Fruit fly (Drosophila melanogaster) whole organism, embryonic: ENCODE data around the gene Cad99C.

Experiments used
- Adf1 ChIP-seq: fragments of 200-800 bp; sonication (Bioruptor generic); IDR thresholded peaks from 2 replicates; pipeline ENCODE4 v1.3.6; 2022; ENCODE audit warnings: missing biosample characterization, missing genetic modification characterization
- Awh ChIP-seq: fragments of 200-800 bp; sonication (Bioruptor generic); IDR thresholded peaks from 2 replicates; pipeline ENCODE4, ENCODE4 v1.3.6; 2022; ENCODE audit warnings: missing biosample characterization, missing genetic modification characterization
- BEAF-32 ChIP-seq: fragments of 200-800 bp; sonication (Bioruptor generic); optimal IDR thresholded peaks from 3 replicates; lab custom pipeline; 2017; ENCODE audit warnings: missing biosample characterization, missing genetic modification characterization, mild to moderate bottlenecking, moderate library complexity, missing genetic modification reagents
- C15 ChIP-seq: fragments of 200-800 bp; sonication (Bioruptor generic); IDR thresholded peaks from 3 replicates; pipeline ENCODE4 v1.3.6; 2022; ENCODE audit warnings: missing biosample characterization, missing genetic modification characterization
- CG10209 ChIP-seq: fragments of 200-800 bp; sonication (Bioruptor generic); optimal IDR thresholded peaks from 3 replicates; lab custom pipeline; 2017; ENCODE audit warnings: missing biosample characterization, mild to moderate bottlenecking, missing genetic modification characterization, missing genetic modification reagents
- CG10274 ChIP-seq: fragments of 200-800 bp; sonication (Bioruptor generic); optimal IDR thresholded peaks from 3 replicates; lab custom pipeline; 2017; ENCODE audit warnings: missing biosample characterization, mild to moderate bottlenecking, missing genetic modification characterization
- CG12104 ChIP-seq: fragments of 200-800 bp; sonication (Bioruptor generic); optimal IDR thresholded peaks from 3 replicates; lab custom pipeline; 2016; ENCODE audit warnings: missing biosample characterization, missing genetic modification characterization
- CG12155 ChIP-seq: fragments of 200-800 bp; sonication (Bioruptor generic); optimal IDR thresholded peaks from 3 replicates; lab custom pipeline; 2016; ENCODE audit warnings: missing biosample characterization, missing genetic modification characterization
- CG12219 ChIP-seq: fragments of 200-800 bp; sonication (Bioruptor generic); optimal IDR thresholded peaks from 3 replicates; lab custom pipeline; 2018; ENCODE audit warnings: missing biosample characterization, mild to moderate bottlenecking, missing genetic modification characterization
- CG13424 ChIP-seq: fragments of 200-800 bp; sonication (Bioruptor generic); optimal IDR thresholded peaks from 2 replicates; lab custom pipeline; 2019; ENCODE audit warnings: missing biosample characterization, mild to moderate bottlenecking, missing genetic modification characterization, moderate library complexity
- CG14667 ChIP-seq: fragments of 200-800 bp; sonication (Bioruptor generic); IDR thresholded peaks from 2 replicates; pipeline ENCODE4 v1.3.6; 2022; ENCODE audit warnings: missing biosample characterization, missing genetic modification characterization
- CG1602 ChIP-seq: fragments of 200-800 bp; sonication (Bioruptor generic); optimal IDR thresholded peaks from 3 replicates; lab custom pipeline; 2016; ENCODE audit warnings: missing biosample characterization, missing genetic modification characterization
- CG18476 ChIP-seq: fragments of 200-800 bp; sonication (Bioruptor generic); optimal IDR thresholded peaks from 2 replicates; lab custom pipeline; 2016; ENCODE audit warnings: missing biosample characterization, mild to moderate bottlenecking, missing genetic modification characterization
- CG3407 ChIP-seq: fragments of 200-800 bp; sonication (Bioruptor generic); optimal IDR thresholded peaks from 2 replicates; lab custom pipeline; 2018; ENCODE audit warnings: missing biosample characterization, mild to moderate bottlenecking, missing genetic modification characterization
- CG4404 ChIP-seq: fragments of 200-800 bp; sonication (Bioruptor generic); IDR thresholded peaks from 2 replicates; pipeline ENCODE4 v1.3.6; 2022; ENCODE audit warnings: missing biosample characterization, missing genetic modification characterization
- CG6689 ChIP-seq: fragments of 200-800 bp; sonication (Bioruptor generic); IDR thresholded peaks from 2 replicates; pipeline ENCODE4 v1.3.6; 2022; ENCODE audit warnings: missing biosample characterization, missing genetic modification characterization
- CG6765 ChIP-seq: fragments of 200-800 bp; sonication (Bioruptor generic); optimal IDR thresholded peaks from 3 replicates; lab custom pipeline; 2017; ENCODE audit warnings: missing biosample characterization, mild to moderate bottlenecking, missing genetic modification characterization
- CG8290 ChIP-seq, 3 experiments: fragments of 200-800 bp; sonication (Bioruptor generic); optimal IDR thresholded peaks; 2 replicates each; lab custom pipeline; 2016 to 2019; ENCODE audit warnings: missing biosample characterization in 3 of 3, missing genetic modification characterization in 3 of 3, mild to moderate bottlenecking in 2 of 3, moderate library complexity in 1 of 3
- CG8359 ChIP-seq: fragments of 200-800 bp; sonication (Bioruptor generic); optimal IDR thresholded peaks from 2 replicates; lab custom pipeline; 2017; ENCODE audit warnings: missing biosample characterization, mild to moderate bottlenecking, missing genetic modification characterization, borderline replicate concordance
- CG8478 ChIP-seq: fragments of >200 bp; optimal IDR thresholded peaks from 2 replicates; lab custom pipeline; 2018
- CG8765 ChIP-seq: fragments of 200-800 bp; sonication (Bioruptor generic); IDR thresholded peaks from 2 replicates; pipeline ENCODE4 v1.3.6; 2022; ENCODE audit warnings: missing biosample characterization, missing genetic modification characterization
- CrebB ChIP-seq: fragments of 200-800 bp; sonication (Bioruptor generic); optimal IDR thresholded peaks from 3 replicates; lab custom pipeline; 2018; ENCODE audit warnings: missing biosample characterization, mild to moderate bottlenecking, missing genetic modification characterization
- D ChIP-seq, 2 experiments: fragments of 200-800 bp in 1 of 2; fragments of >200 bp in 1 of 2; sonication (Bioruptor generic) in 1 of 2; optimal IDR thresholded peaks; 2 replicates in 1 of 2; 3 replicates in 1 of 2; lab custom pipeline; 2017; ENCODE audit warnings: mild to moderate bottlenecking in 1 of 2, missing biosample characterization in 1 of 2, missing genetic modification characterization in 1 of 2, missing genetic modification reagents in 1 of 2
- Deaf1 ChIP-seq: fragments of 200-800 bp; optimal IDR thresholded peaks from 3 replicates; lab custom pipeline; 2019; ENCODE audit warnings: missing biosample characterization, mild to moderate bottlenecking, missing genetic modification characterization, moderate library complexity
- Doc2 ChIP-seq: fragments of 200-800 bp; sonication (Bioruptor generic); IDR thresholded peaks from 2 replicates; pipeline ENCODE4 v1.3.6; 2022; ENCODE audit warnings: missing biosample characterization, missing genetic modification characterization
- ERR ChIP-seq: fragments of 200-800 bp; sonication (Bioruptor generic); optimal IDR thresholded peaks from 2 replicates; lab custom pipeline; 2016; ENCODE audit warnings: missing biosample characterization, missing genetic modification characterization
- Fer2 ChIP-seq: fragments of 200-800 bp; sonication (Bioruptor generic); optimal IDR thresholded peaks from 2 replicates; lab custom pipeline; 2018; ENCODE audit warnings: missing biosample characterization, mild to moderate bottlenecking, missing genetic modification characterization, moderate library complexity
- Gsc ChIP-seq: fragments of 200-800 bp; sonication (Bioruptor generic); IDR thresholded peaks from 2 replicates; pipeline ENCODE4 v1.3.6; 2022; ENCODE audit warnings: missing biosample characterization, missing genetic modification characterization
- HLH4C ChIP-seq: fragments of 200-800 bp; sonication (Bioruptor generic); IDR thresholded peaks from 3 replicates; pipeline ENCODE4 v1.3.6; 2022; ENCODE audit warnings: missing biosample characterization, missing genetic modification characterization; ENCODE audit not compliant: partially characterized antibody
- Hr39 ChIP-seq: fragments of >200 bp; optimal IDR thresholded peaks from 2 replicates; lab custom pipeline; 2017
- MBD-R2 ChIP-seq: fragments of 200-800 bp; sonication (Bioruptor generic); IDR thresholded peaks from 2 replicates; pipeline ENCODE4 v1.3.6; 2022; ENCODE audit warnings: missing biosample characterization, missing genetic modification characterization
- Opbp ChIP-seq: fragments of 200-800 bp; sonication (Bioruptor generic); IDR thresholded peaks from 3 replicates; pipeline ENCODE4 v1.3.6; 2022; ENCODE audit warnings: missing biosample characterization, missing genetic modification characterization; ENCODE audit not compliant: partially characterized antibody
- Pdp1 ChIP-seq, 2 experiments: fragments of 200-800 bp; sonication (Bioruptor generic); optimal IDR thresholded peaks; 3 replicates each; lab custom pipeline; 2016; ENCODE audit warnings: missing biosample characterization in 2 of 2, missing genetic modification characterization in 2 of 2, mild to moderate bottlenecking in 1 of 2, moderate library complexity in 1 of 2
- Ptx1 ChIP-seq: fragments of 200-800 bp; sonication (Bioruptor generic); IDR thresholded peaks from 2 replicates; pipeline ENCODE4 v1.3.6; 2022; ENCODE audit warnings: missing biosample characterization, missing genetic modification characterization
- Stat92E ChIP-seq, 3 experiments: fragments of >200 bp in 2 of 3; fragments of 200-800 bp in 1 of 3; sonication (Bioruptor generic) in 1 of 3; optimal IDR thresholded peaks; 2 replicates each; lab custom pipeline; 2017 to 2019; ENCODE audit warnings: missing biosample characterization in 3 of 3, missing genetic modification characterization in 3 of 3, mild to moderate bottlenecking in 1 of 3, moderate library complexity in 1 of 3
- TFAM ChIP-seq: fragments of 200-800 bp; sonication (Bioruptor generic); optimal IDR thresholded peaks from 2 replicates; lab custom pipeline; 2017; ENCODE audit warnings: missing biosample characterization, missing genetic modification characterization, inconsistent platforms
- az2 ChIP-seq: fragments of 200-800 bp; sonication (Bioruptor generic); optimal IDR thresholded peaks from 3 replicates; lab custom pipeline; 2016; ENCODE audit warnings: missing biosample characterization, missing genetic modification characterization
- cato ChIP-seq: fragments of 200-800 bp; sonication (Bioruptor generic); optimal IDR thresholded peaks from 2 replicates; lab custom pipeline; 2016; ENCODE audit warnings: missing biosample characterization, missing genetic modification characterization, borderline replicate concordance
- dysf ChIP-seq: fragments of 200-800 bp; sonication (Bioruptor generic); IDR thresholded peaks from 3 replicates; pipeline ENCODE4 v1.3.6; 2022; ENCODE audit warnings: missing biosample characterization, missing genetic modification characterization
- gcm ChIP-seq: fragments of 200-800 bp; sonication (Bioruptor generic); optimal IDR thresholded peaks from 2 replicates; lab custom pipeline; 2019; ENCODE audit warnings: missing biosample characterization, mild to moderate bottlenecking, missing genetic modification characterization, moderate library complexity
- hbn ChIP-seq: fragments of 200-800 bp; sonication (Bioruptor generic); IDR thresholded peaks from 2 replicates; pipeline ENCODE4 v1.3.6; 2022; ENCODE audit warnings: missing biosample characterization, missing genetic modification characterization; ENCODE audit not compliant: partially characterized antibody
- jing ChIP-seq: fragments of 200-800 bp; sonication (Bioruptor generic); optimal IDR thresholded peaks from 2 replicates; lab custom pipeline; 2018; ENCODE audit warnings: missing biosample characterization, mild to moderate bottlenecking, missing genetic modification characterization
- ken ChIP-seq: fragments of 200-800 bp; sonication (Bioruptor generic); IDR thresholded peaks from 3 replicates; pipeline ENCODE4 v1.3.6; 2022; ENCODE audit warnings: missing biosample characterization, missing genetic modification characterization
- lola ChIP-seq, 3 experiments: fragments of >200 bp in 2 of 3; fragments of 200-800 bp in 1 of 3; sonication (Bioruptor generic) in 1 of 3; optimal IDR thresholded peaks; 2 replicates each; lab custom pipeline; 2017 to 2019; ENCODE audit warnings: missing biosample characterization in 3 of 3, missing genetic modification characterization in 3 of 3, mild to moderate bottlenecking in 1 of 3, moderate library complexity in 1 of 3
- nerfin-2 ChIP-seq: fragments of 200-800 bp; sonication (Bioruptor generic); IDR thresholded peaks from 2 replicates; pipeline ENCODE4 v1.3.6; 2022; ENCODE audit warnings: missing biosample characterization, missing genetic modification characterization; ENCODE audit not compliant: partially characterized antibody
- org-1 ChIP-seq: fragments of 200-800 bp; sonication (Bioruptor generic); optimal IDR thresholded peaks from 2 replicates; lab custom pipeline; 2017; ENCODE audit warnings: missing biosample characterization, missing genetic modification characterization
- ro ChIP-seq: fragments of 200-800 bp; sonication (Bioruptor generic); IDR thresholded peaks from 2 replicates; pipeline ENCODE4 v1.3.6; 2022; ENCODE audit warnings: missing biosample characterization, missing genetic modification characterization
- sens ChIP-seq: fragments of 200-800 bp; sonication (Bioruptor generic); peaks from one replicate; lab custom pipeline; 2016; ENCODE audit warnings: missing biosample characterization, missing genetic modification characterization
- sisA ChIP-seq: fragments of 200-800 bp; sonication (Bioruptor generic); IDR thresholded peaks from 2 replicates; pipeline ENCODE4 v1.3.6; 2022; ENCODE audit warnings: missing biosample characterization, missing genetic modification characterization
- slou ChIP-seq: fragments of 200-800 bp; sonication (Bioruptor generic); optimal IDR thresholded peaks from 3 replicates; lab custom pipeline; 2016; ENCODE audit warnings: missing biosample characterization, missing genetic modification characterization
- unc-4 ChIP-seq: fragments of 200-800 bp; sonication (Bioruptor generic); IDR thresholded peaks from 2 replicates; pipeline ENCODE4 v1.3.6; 2022; ENCODE audit warnings: missing biosample characterization, missing genetic modification characterization; ENCODE audit not compliant: partially characterized antibody

Gene Cad99C

dm6 chr3R:29857228-29857627 lies 15.8 kb downstream of the Cad99C start, which contains the start of gene dgt1 (continued):
- no peak for TF ChIP-seq Pdp1 (GFP tag; optimal IDR thresholded peaks at IDR 0.05; lab: Kevin White, UChicago)
- TF ChIP-seq CG8765 (GFP tag; lab: Robert Waterston, UW), result no peak
- no peak for TF ChIP-seq HLH4C (GFP tag; lab: Robert Waterston, UW)
- TF ChIP-seq BEAF-32 (GFP tag; lab: Kevin White, UChicago), result peak; percentile 38
- TF ChIP-seq Gsc (GFP tag; lab: Robert Waterston, UW), result no peak
- TF ChIP-seq CG10209 (GFP tag; lab: Kevin White, UChicago), result no peak
- no peak for TF ChIP-seq CG1602 (GFP tag; lab: Kevin White, UChicago)
- no peak for TF ChIP-seq sens (GFP tag; lab: Kevin White, UChicago)
- no peak for TF ChIP-seq CG13424 (tag; lab: Kevin White, UChicago)
- no peak for TF ChIP-seq CG6689 (GFP tag; lab: Robert Waterston, UW)
- no peak for TF ChIP-seq CG4404 (GFP tag; lab: Robert Waterston, UW)
- TF ChIP-seq Opbp, result peak; percentile 58; the same call in 1 of the 3 replicates
- TF ChIP-seq TFAM (GFP tag; lab: Kevin White, UChicago), result no peak
- TF ChIP-seq lola (GFP tag; optimal IDR thresholded peaks at IDR 0.05; lab: Kevin White, UChicago), result no peak
- no peak for TF ChIP-seq Stat92E (GFP tag; optimal IDR thresholded peaks at IDR 0.05; lab: Kevin White, UChicago)
- no peak for TF ChIP-seq ERR
- TF ChIP-seq D (optimal IDR thresholded peaks at IDR 0.05; lab: Kevin White, UChicago), result no peak
- TF ChIP-seq D (GFP tag; optimal IDR thresholded peaks at IDR 0.05; lab: Kevin White, UChicago), result no peak
- no peak for TF ChIP-seq cato (GFP tag; lab: Kevin White, UChicago)
- TF ChIP-seq dysf (GFP tag; lab: Robert Waterston, UW), result no peak
- no peak for TF ChIP-seq slou (GFP tag; lab: Kevin White, UChicago)
- no peak for TF ChIP-seq CG14667 (GFP tag; lab: Robert Waterston, UW)
- TF ChIP-seq CG18476 (GFP tag; lab: Kevin White, UChicago), result no peak
- no peak for TF ChIP-seq CrebB
- TF ChIP-seq Fer2 (tag; lab: Kevin White, UChicago), result no peak
- 0 out of 2 replicates have a peak, but pooled peaks have one; percentile 16 for TF ChIP-seq unc-4
- no peak for TF ChIP-seq Awh
- no peak for TF ChIP-seq CG10274 (GFP tag; lab: Kevin White, UChicago)
- peak; percentile 80 for TF ChIP-seq MBD-R2
- TF ChIP-seq CG8359 (GFP tag; lab: Kevin White, UChicago), result no peak
- no peak for TF ChIP-seq ro (GFP tag; lab: Robert Waterston, UW)
- TF ChIP-seq CG8478, result no peak
- no peak for TF ChIP-seq jing (GFP tag; lab: Kevin White, UChicago)
- TF ChIP-seq Hr39, result no peak
- TF ChIP-seq CG12155 (GFP tag; lab: Kevin White, UChicago), result peak; percentile 78
- TF ChIP-seq CG8290 (GFP tag; optimal IDR thresholded peaks at IDR 0.05; lab: Kevin White, UChicago), result no peak
- TF ChIP-seq CG8290 (tag; optimal IDR thresholded peaks at IDR 0.05; lab: Kevin White, UChicago), result no peak
- no peak for TF ChIP-seq org-1 (GFP tag; lab: Kevin White, UChicago)
- no peak for TF ChIP-seq CG12104 (GFP tag; lab: Kevin White, UChicago)
- TF ChIP-seq Adf1, result no peak
- no peak for TF ChIP-seq CG6765 (GFP tag; lab: Kevin White, UChicago)
- TF ChIP-seq CG12219 (GFP tag; lab: Kevin White, UChicago), result no peak
- no peak for TF ChIP-seq gcm (GFP tag; lab: Kevin White, UChicago)
- no peak for TF ChIP-seq Doc2
- TF ChIP-seq nerfin-2 (GFP tag; lab: Robert Waterston, UW), result no peak
- TF ChIP-seq Deaf1, result no peak
- no peak for TF ChIP-seq hbn
- no peak for TF ChIP-seq CG3407 (GFP tag; lab: Kevin White, UChicago)
- TF ChIP-seq C15 (GFP tag; lab: Robert Waterston, UW), result no peak
- TF ChIP-seq ken (GFP tag; lab: Robert Waterston, UW), result no peak
- TF ChIP-seq az2 (GFP tag; lab: Kevin White, UChicago), result no peak
- no peak for TF ChIP-seq sisA (GFP tag; lab: Robert Waterston, UW)
- no peak for TF ChIP-seq Ptx1 (GFP tag; lab: Robert Waterston, UW)
